Fruit fly (Drosophila melanogaster) whole organism, embryonic: Measurements from ENCODE around the gene Ythdc1.

ENCODE experiments used
- CG1024 ChIP-seq: fragments of 200-800 bp; sonication (Bioruptor generic); IDR thresholded peaks from 2 replicates; pipeline ENCODE4 v1.3.6; 2022; ENCODE audit warnings: missing biosample characterization, missing genetic modification characterization
- CG10267 ChIP-seq: fragments of 200-800 bp; sonication (Bioruptor generic); optimal IDR thresholded peaks from 2 replicates; lab custom pipeline; 2018; ENCODE audit warnings: missing biosample characterization, mild to moderate bottlenecking, missing genetic modification characterization, moderate library complexity
- CG11247 ChIP-seq: fragments of 200-800 bp; sonication (Bioruptor generic); IDR thresholded peaks from 2 replicates; pipeline ENCODE4 v1.3.6; 2022; ENCODE audit warnings: missing biosample characterization, missing genetic modification characterization
- CG12391 ChIP-seq: fragments of 200-800 bp; sonication (Bioruptor generic); optimal IDR thresholded peaks from 3 replicates; lab custom pipeline; 2018; ENCODE audit warnings: missing biosample characterization, mild to moderate bottlenecking, missing genetic modification characterization, moderate library complexity
- CG13624 ChIP-seq: fragments of 200-800 bp; sonication (Bioruptor generic); optimal IDR thresholded peaks from 2 replicates; lab custom pipeline; 2016; ENCODE audit warnings: missing biosample characterization, missing genetic modification characterization
- CG14667 ChIP-seq: fragments of 200-800 bp; sonication (Bioruptor generic); IDR thresholded peaks from 2 replicates; pipeline ENCODE4 v1.3.6; 2022; ENCODE audit warnings: missing biosample characterization, missing genetic modification characterization
- CG14710 ChIP-seq: fragments of 200-800 bp; sonication (Bioruptor generic); optimal IDR thresholded peaks from 3 replicates; lab custom pipeline; 2019; ENCODE audit warnings: missing biosample characterization, mild to moderate bottlenecking, missing genetic modification characterization, moderate library complexity
- CG15479 ChIP-seq: fragments of 200-800 bp; sonication (Bioruptor generic); optimal IDR thresholded peaks from 3 replicates; lab custom pipeline; 2019; ENCODE audit warnings: missing biosample characterization, mild to moderate bottlenecking, missing genetic modification characterization, moderate library complexity
- CG16779 ChIP-seq: fragments of 200-800 bp; sonication (Bioruptor generic); IDR thresholded peaks from 2 replicates; pipeline ENCODE4 v1.3.6; 2022; ENCODE audit warnings: missing biosample characterization, missing genetic modification characterization
- CG17912 ChIP-seq: fragments of 200-800 bp; sonication (Bioruptor generic); optimal IDR thresholded peaks from 2 replicates; lab custom pipeline; 2018; ENCODE audit warnings: missing biosample characterization, mild to moderate bottlenecking, missing genetic modification characterization
- CG2120 ChIP-seq: fragments of 200-800 bp; sonication (Bioruptor generic); optimal IDR thresholded peaks from 3 replicates; lab custom pipeline; 2016; ENCODE audit warnings: missing biosample characterization, missing genetic modification characterization
- CG30020 ChIP-seq: fragments of 200-800 bp; optimal IDR thresholded peaks from 2 replicates; lab custom pipeline; 2019; ENCODE audit warnings: missing biosample characterization, mild to moderate bottlenecking, missing genetic modification characterization, moderate library complexity
- CG32532 ChIP-seq: fragments of 200-800 bp; sonication (Bioruptor generic); IDR thresholded peaks from 2 replicates; pipeline ENCODE4 v1.3.6; 2022; ENCODE audit warnings: missing biosample characterization, missing genetic modification characterization
- CG34422 ChIP-seq: fragments of 200-800 bp; sonication (Bioruptor generic); IDR thresholded peaks from 3 replicates; pipeline ENCODE4 v1.3.6; 2022; ENCODE audit warnings: missing biosample characterization, missing genetic modification characterization
- CG7928 ChIP-seq: fragments of 200-800 bp; sonication (Bioruptor generic); optimal IDR thresholded peaks from 2 replicates; lab custom pipeline; 2017; ENCODE audit warnings: missing biosample characterization, mild to moderate bottlenecking, missing genetic modification characterization
- CG7963 ChIP-seq: fragments of 200-800 bp; sonication (Bioruptor generic); IDR thresholded peaks from 3 replicates; pipeline ENCODE4 v1.3.6; 2022; ENCODE audit warnings: missing biosample characterization, missing genetic modification characterization; ENCODE audit not compliant: partially characterized antibody
- D ChIP-seq, 2 experiments: fragments of 200-800 bp in 1 of 2; fragments of >200 bp in 1 of 2; sonication (Bioruptor generic) in 1 of 2; optimal IDR thresholded peaks; 2 replicates in 1 of 2; 3 replicates in 1 of 2; lab custom pipeline; 2017; ENCODE audit warnings: mild to moderate bottlenecking in 1 of 2, missing biosample characterization in 1 of 2, missing genetic modification characterization in 1 of 2, missing genetic modification reagents in 1 of 2
- Doc3 ChIP-seq: fragments of 200-800 bp; sonication (Bioruptor generic); IDR thresholded peaks from 3 replicates; pipeline ENCODE4 v1.3.6; 2022; ENCODE audit warnings: missing biosample characterization, missing genetic modification characterization; ENCODE audit not compliant: partially characterized antibody
- E2f2 ChIP-seq: fragments of 200-800 bp; sonication (Bioruptor generic); IDR thresholded peaks from 2 replicates; pipeline ENCODE4 v1.3.6; 2022; ENCODE audit warnings: missing biosample characterization, missing genetic modification characterization
- Fer1 ChIP-seq: fragments of 200-800 bp; sonication (Bioruptor generic); optimal IDR thresholded peaks from 2 replicates; lab custom pipeline; 2017; ENCODE audit warnings: missing biosample characterization, mild to moderate bottlenecking, missing genetic modification characterization
- Hey ChIP-seq: fragments of 200-800 bp; sonication (Bioruptor generic); optimal IDR thresholded peaks from 3 replicates; lab custom pipeline; 2018; ENCODE audit warnings: missing biosample characterization, mild to moderate bottlenecking, missing genetic modification characterization
- Hmr ChIP-seq: fragments of 200-800 bp; sonication (Bioruptor generic); optimal IDR thresholded peaks from 3 replicates; lab custom pipeline; 2017; ENCODE audit warnings: mild to moderate bottlenecking, missing biosample characterization, missing genetic modification reagents, missing genetic modification characterization
- MBD-R2 ChIP-seq: fragments of 200-800 bp; sonication (Bioruptor generic); IDR thresholded peaks from 2 replicates; pipeline ENCODE4 v1.3.6; 2022; ENCODE audit warnings: missing biosample characterization, missing genetic modification characterization
- Myb ChIP-seq: fragments of 200-800 bp; sonication (Bioruptor generic); optimal IDR thresholded peaks from 2 replicates; lab custom pipeline; 2016; ENCODE audit warnings: missing biosample characterization, missing genetic modification characterization
- Scr ChIP-seq: fragments of 200-800 bp; sonication (Bioruptor generic); IDR thresholded peaks from 2 replicates; pipeline ENCODE4 v1.3.6; 2022; ENCODE audit warnings: missing biosample characterization, missing genetic modification characterization; ENCODE audit not compliant: partially characterized antibody
- Tbp ChIP-seq: fragments of >200 bp; optimal IDR thresholded peaks from 2 replicates; lab custom pipeline; 2018; ENCODE audit warnings: missing biosample characterization, missing genetic modification characterization
- YL-1 ChIP-seq: fragments of 200-800 bp; sonication (Bioruptor generic); optimal IDR thresholded peaks from 3 replicates; lab custom pipeline; 2017; ENCODE audit warnings: missing biosample characterization, mild to moderate bottlenecking, missing genetic modification characterization
- br ChIP-seq: fragments of >200 bp; optimal IDR thresholded peaks from 2 replicates; lab custom pipeline; 2017
- cg ChIP-seq: fragments of 200-800 bp; sonication (Bioruptor generic); optimal IDR thresholded peaks from 3 replicates; lab custom pipeline; 2019; ENCODE audit warnings: missing biosample characterization, mild to moderate bottlenecking, missing genetic modification characterization, moderate library complexity
- ci ChIP-seq: fragments of 200-800 bp; sonication (Bioruptor generic); IDR thresholded peaks from 3 replicates; pipeline ENCODE4 v1.3.6; 2022; ENCODE audit warnings: missing biosample characterization, missing genetic modification characterization
- crp ChIP-seq, 2 experiments: fragments of 200-800 bp; sonication (Bioruptor generic); optimal IDR thresholded peaks; 2 replicates in 1 of 2; 3 replicates in 1 of 2; lab custom pipeline; 2017; ENCODE audit warnings: missing biosample characterization in 2 of 2, missing genetic modification characterization in 2 of 2, mild to moderate bottlenecking in 1 of 2, moderate library complexity in 1 of 2
- her ChIP-seq: fragments of 200-800 bp; sonication (Bioruptor generic); optimal IDR thresholded peaks from 2 replicates; lab custom pipeline; 2016; ENCODE audit warnings: missing biosample characterization, missing genetic modification characterization
- kah ChIP-seq: fragments of 200-800 bp; sonication (Bioruptor generic); optimal IDR thresholded peaks from 2 replicates; lab custom pipeline; 2018; ENCODE audit warnings: missing biosample characterization, mild to moderate bottlenecking, missing genetic modification characterization
- kay ChIP-seq: fragments of 200-800 bp; sonication (Bioruptor generic); optimal IDR thresholded peaks from 2 replicates; lab custom pipeline; 2016; ENCODE audit warnings: missing biosample characterization, missing genetic modification characterization
- ken ChIP-seq: fragments of 200-800 bp; sonication (Bioruptor generic); IDR thresholded peaks from 3 replicates; pipeline ENCODE4 v1.3.6; 2022; ENCODE audit warnings: missing biosample characterization, missing genetic modification characterization
- klu ChIP-seq: fragments of 200-800 bp; sonication (Bioruptor generic); IDR thresholded peaks from 2 replicates; pipeline ENCODE4 v1.3.6; 2022; ENCODE audit warnings: missing biosample characterization, missing genetic modification characterization
- nerfin-2 ChIP-seq: fragments of 200-800 bp; sonication (Bioruptor generic); IDR thresholded peaks from 2 replicates; pipeline ENCODE4 v1.3.6; 2022; ENCODE audit warnings: missing biosample characterization, missing genetic modification characterization; ENCODE audit not compliant: partially characterized antibody
- onecut ChIP-seq: fragments of 200-800 bp; sonication (Bioruptor generic); IDR thresholded peaks from 2 replicates; pipeline ENCODE4 v1.3.6; 2022; ENCODE audit warnings: missing biosample characterization, missing genetic modification characterization
- row ChIP-seq: fragments of 200-800 bp; sonication (Bioruptor generic); IDR thresholded peaks from 3 replicates; pipeline ENCODE4 v1.3.6; 2022; ENCODE audit warnings: missing biosample characterization, missing genetic modification characterization
- scrt ChIP-seq: fragments of 200-800 bp; sonication (Bioruptor generic); optimal IDR thresholded peaks from 2 replicates; lab custom pipeline; 2018; ENCODE audit warnings: missing biosample characterization, mild to moderate bottlenecking, missing genetic modification characterization, moderate library complexity
- slou ChIP-seq: fragments of 200-800 bp; sonication (Bioruptor generic); optimal IDR thresholded peaks from 3 replicates; lab custom pipeline; 2016; ENCODE audit warnings: missing biosample characterization, missing genetic modification characterization
- sob ChIP-seq: fragments of 200-800 bp; sonication (Bioruptor generic); IDR thresholded peaks from 2 replicates; pipeline ENCODE4 v1.3.6; 2022; ENCODE audit warnings: missing biosample characterization, missing genetic modification characterization
- ssp ChIP-seq: fragments of 200-800 bp; sonication (Bioruptor generic); IDR thresholded peaks from 2 replicates; pipeline ENCODE4 v1.3.6; 2022; ENCODE audit warnings: missing biosample characterization, missing genetic modification characterization
- stwl ChIP-seq: fragments of 200-800 bp; sonication (Bioruptor generic); optimal IDR thresholded peaks from 3 replicates; lab custom pipeline; 2018; ENCODE audit warnings: missing biosample characterization, mild to moderate bottlenecking, missing genetic modification characterization, moderate library complexity
- tna ChIP-seq: fragments of 200-800 bp; sonication (Bioruptor generic); IDR thresholded peaks from 2 replicates; pipeline ENCODE4 v1.3.6; 2022; ENCODE audit warnings: missing biosample characterization, missing genetic modification characterization; ENCODE audit not compliant: partially characterized antibody
- tup ChIP-seq: fragments of 200-800 bp; sonication (Bioruptor generic); optimal IDR thresholded peaks from 2 replicates; lab custom pipeline; 2016; ENCODE audit warnings: missing biosample characterization, mild to moderate bottlenecking, missing genetic modification characterization, moderate library complexity
- vvl ChIP-seq: fragments of 200-800 bp; sonication (Bioruptor generic); IDR thresholded peaks from 2 replicates; pipeline ENCODE4 v1.3.6; 2022; ENCODE audit warnings: missing biosample characterization, missing genetic modification characterization
- wek ChIP-seq: fragments of 200-800 bp; sonication (Bioruptor generic); optimal IDR thresholded peaks from 3 replicates; lab custom pipeline; 2018; ENCODE audit warnings: missing biosample characterization, mild to moderate bottlenecking, missing genetic modification characterization, moderate library complexity
- zen ChIP-seq: fragments of 200-800 bp; sonication (Bioruptor generic); optimal IDR thresholded peaks from 3 replicates; lab custom pipeline; 2018; ENCODE audit warnings: missing biosample characterization, mild to moderate bottlenecking, missing genetic modification characterization, moderate library complexity

Gene Ythdc1

DNA sequence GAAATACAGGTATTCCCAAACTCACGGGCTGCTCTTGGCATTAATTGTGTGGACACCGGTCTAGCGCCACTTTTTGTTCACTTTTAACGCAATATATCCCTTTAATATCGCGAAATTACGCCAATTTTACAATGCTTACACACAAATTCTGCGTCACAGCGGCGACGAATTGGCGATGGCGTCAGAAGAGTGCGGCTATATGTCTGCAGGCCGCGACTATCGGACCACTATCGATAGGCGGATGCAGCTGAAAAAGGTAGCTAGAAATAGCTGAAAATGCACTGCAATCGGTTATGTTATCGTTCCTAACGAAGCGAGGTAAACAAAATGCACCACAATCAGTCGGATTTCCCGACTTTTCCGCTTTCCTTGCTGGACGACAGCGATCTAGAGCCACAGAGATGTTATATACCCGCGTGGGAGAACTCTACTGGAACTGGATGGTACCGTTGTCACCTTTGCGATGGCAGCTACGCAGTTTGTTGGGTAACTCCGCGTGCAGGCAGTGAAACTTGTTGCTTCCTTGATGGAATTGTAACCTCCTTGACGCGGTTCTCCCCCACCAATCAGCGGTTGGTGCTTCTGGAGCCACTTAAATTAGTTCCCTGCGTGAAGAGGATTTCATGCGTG, at the start of gene Ythdc1, which contains the start of gene CG12010 (continued):
- TF ChIP-seq CG13624 (GFP tag; lab: Kevin White, UChicago) (peak; percentile 78), Hey (tag; lab: Kevin White, UChicago) (no peak), D (optimal IDR thresholded peaks at IDR 0.05; lab: Kevin White, UChicago) (peak; percentile 47), D (GFP tag; optimal IDR thresholded peaks at IDR 0.05; lab: Kevin White, UChicago) (no peak), cg (GFP tag; lab: Kevin White, UChicago) (peak; percentile 86), kay (GFP tag; lab: Kevin White, UChicago) (peak; percentile 78), MBD-R2 (GFP tag; lab: Robert Waterston, UW) (peak; percentile 91), ssp (peak; percentile 91), sob (peak; percentile 39; the same call in 1 of the 2 replicates), br (lab: Kevin White, UChicago) (no peak), scrt (GFP tag; lab: Kevin White, UChicago) (peak; percentile 84), CG7928 (GFP tag; lab: Kevin White, UChicago) (no peak), YL-1 (GFP tag; lab: Kevin White, UChicago) (peak; percentile 99), Fer1 (GFP tag; lab: Kevin White, UChicago) (peak; percentile 38), ken (GFP tag; lab: Robert Waterston, UW) (no peak), CG14710 (tag; lab: Kevin White, UChicago) (peak; percentile 63), ci (peak; percentile 21; the same call in 1 of the 3 replicates), her (GFP tag; lab: Kevin White, UChicago) (no peak), tna (peak; percentile 90), crp (GFP tag; optimal IDR thresholded peaks at IDR 0.05; lab: Kevin White, UChicago) (peak in 1 of 2 experiments; percentile 75), Tbp (GFP tag; lab: Kevin White, UChicago) (peak; percentile 13), CG15479 (GFP tag; lab: Kevin White, UChicago) (peak; percentile 78), CG7963 (peak; percentile 95), CG30020 (tag; lab: Kevin White, UChicago) (no peak), wek (GFP tag; lab: Kevin White, UChicago) (peak; percentile 4), Scr (peak; percentile 88), CG11247 (no peak), Doc3 (GFP tag; lab: Robert Waterston, UW) (peak; percentile 67; the same call in 2 of the 3 replicates), CG14667 (GFP tag; lab: Robert Waterston, UW) (no peak), klu (GFP tag; lab: Robert Waterston, UW) (peak; percentile 6; the same call in 1 of the 2 replicates), zen (peak; percentile 2), tup (no peak), CG1024 (GFP tag; lab: Robert Waterston, UW) (0 out of 2 replicates have a peak, but pooled peaks have one; percentile 7), CG17912 (GFP tag; lab: Kevin White, UChicago) (peak; percentile 23), vvl (GFP tag; lab: Robert Waterston, UW) (peak; percentile 36; the same call in 1 of the 2 replicates), CG32532 (GFP tag; lab: Robert Waterston, UW) (peak; percentile 43; the same call in 1 of the 2 replicates), onecut (GFP tag; lab: Robert Waterston, UW) (peak; percentile 74), CG12391 (tag; lab: Kevin White, UChicago) (peak; percentile 7), row (GFP tag; lab: Robert Waterston, UW) (peak; percentile 57), stwl (peak; percentile 77), slou (GFP tag; lab: Kevin White, UChicago) (no peak), E2f2 (peak; percentile 65), CG34422 (GFP tag; lab: Robert Waterston, UW) (peak; percentile 90; the same call in 2 of the 3 replicates), CG10267 (tag; lab: Kevin White, UChicago) (peak; percentile 44), Myb (peak; percentile 45), Hmr (GFP tag; lab: Kevin White, UChicago) (no peak), nerfin-2 (GFP tag; lab: Robert Waterston, UW) (peak; percentile 96), CG2120 (GFP tag; lab: Kevin White, UChicago) (peak; percentile 12), CG16779 (GFP tag; lab: Robert Waterston, UW) (no peak), kah (peak; percentile 31)
